Fruit fly (Drosophila melanogaster): ENCODE results near the gene CG15042.

The CG15042 gene

dm6 chrX:18552451-18552850, 24.4 kb upstream of the CG15042 start (continued):
- peak; percentile 23; the same call in 1 of the 2 replicates for TF ChIP-seq esg (GFP tag; conservative IDR thresholded peaks at IDR 0.05)
- TF ChIP-seq prd (optimal IDR thresholded peaks at IDR 0.05): no peak
- TF ChIP-seq prd (GFP tag; IDR thresholded peaks at IDR 0.05): peak; percentile 58; the same call in 2 of the 3 replicates
- no peak for TF ChIP-seq Ada2b (GFP tag; IDR thresholded peaks at IDR 0.05)
- TF ChIP-seq CG1647 (GFP tag; optimal IDR thresholded peaks at IDR 0.05): no peak
- TF ChIP-seq CG13894 (tag; optimal IDR thresholded peaks at IDR 0.05): no peak
- TF ChIP-seq Ptx1 (GFP tag; IDR thresholded peaks at IDR 0.05): peak; percentile 45; the same call in 1 of the 2 replicates
- no peak for TF ChIP-seq Ets97D (GFP tag; optimal IDR thresholded peaks at IDR 0.05)
- TF ChIP-seq danr (GFP tag; IDR thresholded peaks at IDR 0.05): 0 out of 2 replicates have a peak, but pooled peaks have one; percentile 27
- TF ChIP-seq pros (GFP tag; optimal IDR thresholded peaks at IDR 0.05): no peak
- no peak for TF ChIP-seq ato (GFP tag; IDR thresholded peaks at IDR 0.05; ENCODE audit: partially characterized antibody)
- TF ChIP-seq Lhr (GFP tag; optimal IDR thresholded peaks at IDR 0.05): peak; percentile 10
- TF ChIP-seq CG32532 (GFP tag; IDR thresholded peaks at IDR 0.05): no peak
- TF ChIP-seq BEAF-32 (GFP tag; optimal IDR thresholded peaks at IDR 0.05): no peak
- TF ChIP-seq odd (GFP tag; optimal IDR thresholded peaks at IDR 0.05): no peak
- no peak for TF ChIP-seq crp (GFP tag; optimal IDR thresholded peaks at IDR 0.05)
- peak; percentile 55 for TF ChIP-seq CG2712 (tag; optimal IDR thresholded peaks at IDR 0.05)
- no peak for TF ChIP-seq h (optimal IDR thresholded peaks at IDR 0.05)
- TF ChIP-seq ATbp (GFP tag; optimal IDR thresholded peaks at IDR 0.05): peak; percentile 33
- no peak for TF ChIP-seq Bdp1 (GFP tag; optimal IDR thresholded peaks at IDR 0.05)
- TF ChIP-seq Oli (tag; optimal IDR thresholded peaks at IDR 0.05): peak; percentile 56
- no peak for TF ChIP-seq Hey (tag; optimal IDR thresholded peaks at IDR 0.05)
- TF ChIP-seq lola (GFP tag; optimal IDR thresholded peaks at IDR 0.05): peak in 1 of 3 experiments; percentile 59
- peak; percentile 39 for TF ChIP-seq CG2678 (tag; optimal IDR thresholded peaks at IDR 0.05)
- TF ChIP-seq kay (GFP tag; optimal IDR thresholded peaks at IDR 0.05): no peak
- no peak for TF ChIP-seq bbx (GFP tag; IDR thresholded peaks at IDR 0.05; ENCODE audit: partially characterized antibody)
- no peak for TF ChIP-seq CG4282 (GFP tag; optimal IDR thresholded peaks at IDR 0.05)
- TF ChIP-seq kni (GFP tag; optimal IDR thresholded peaks at IDR 0.05): no peak
- no peak for TF ChIP-seq CG3726 (GFP tag; IDR thresholded peaks at IDR 0.05)
- no peak for TF ChIP-seq sug (tag; optimal IDR thresholded peaks at IDR 0.05)
- TF ChIP-seq Sin3A (optimal IDR thresholded peaks at IDR 0.05): no peak
- no peak for TF ChIP-seq ac (GFP tag; optimal IDR thresholded peaks at IDR 0.05)
- TF ChIP-seq CG4404 (GFP tag; IDR thresholded peaks at IDR 0.05): peak; percentile 26; the same call in 1 of the 2 replicates
- TF ChIP-seq Adf1 (GFP tag; IDR thresholded peaks at IDR 0.05): no peak
- no peak for TF ChIP-seq CG7372 (GFP tag; IDR thresholded peaks at IDR 0.05)
- no peak for TF ChIP-seq Chrac-16 (GFP tag; optimal IDR thresholded peaks at IDR 0.05)
- peak; percentile 79 for TF ChIP-seq sens (GFP tag)
- TF ChIP-seq sd (tag; optimal IDR thresholded peaks at IDR 0.05): no peak
- TF ChIP-seq CG10979 (tag; optimal IDR thresholded peaks at IDR 0.05): peak; percentile 53
- peak; percentile 68 for TF ChIP-seq dmrt11E (tag; optimal IDR thresholded peaks at IDR 0.05)
- TF ChIP-seq CG10147 (GFP tag; optimal IDR thresholded peaks at IDR 0.05): no peak
- peak; percentile 13 for TF ChIP-seq CG17829 (tag; optimal IDR thresholded peaks at IDR 0.05)
- peak; percentile 28 for TF ChIP-seq gsb-n (tag; optimal IDR thresholded peaks at IDR 0.05)
- TF ChIP-seq Trl (optimal IDR thresholded peaks at IDR 0.05): no peak
- no peak for TF ChIP-seq Trl (GFP tag; optimal IDR thresholded peaks at IDR 0.05)
- TF ChIP-seq row (GFP tag; IDR thresholded peaks at IDR 0.05): peak; percentile 42
- TF ChIP-seq CG6654 (GFP tag; optimal IDR thresholded peaks at IDR 0.05): no peak
- peak; percentile 51 for TF ChIP-seq CG9727 (GFP tag; optimal IDR thresholded peaks at IDR 0.05)
- TF ChIP-seq CG12071 (GFP tag; optimal IDR thresholded peaks at IDR 0.05): no peak
- no peak for TF ChIP-seq CG17568 (GFP tag; optimal IDR thresholded peaks at IDR 0.05)
- TF ChIP-seq CG12155 (GFP tag; optimal IDR thresholded peaks at IDR 0.05): no peak
- TF ChIP-seq Nf-YC (tag; optimal IDR thresholded peaks at IDR 0.05): no peak
